Worm (Caenorhabditis elegans) whole organism, young adult: ENCODE measurements around the gene fbxb-29.
"Not testable (repeated sequence)": the region's sequence is repeated elsewhere in the genome, so short reads cannot be mapped to it uniquely, and the experiment has no call there.

Source experiments
- D2030.7 ChIP-seq: fragments of 200-800 bp; sonication (Bioruptor generic); IDR thresholded peaks from 2 replicates; pipeline ENCODE4 v1.3.6; 2022; ENCODE audit warnings: missing genetic modification reagents, missing genetic modification characterization, missing compliant biosample characterization
- K12H6.12 ChIP-seq: fragments of 200-800 bp; sonication (Bioruptor generic); optimal IDR thresholded peaks from 2 replicates; lab custom pipeline; 2018; ENCODE audit warnings: mild to moderate bottlenecking, missing genetic modification characterization, missing compliant biosample characterization
- T07F8.4 ChIP-seq: sonication (generic microtip); optimal IDR thresholded peaks from 2 replicates; lab custom pipeline; 2016; ENCODE audit warnings: mild to moderate bottlenecking, missing genetic modification characterization, moderate library complexity, missing compliant biosample characterization
- Y53G8AR.9 ChIP-seq: fragments of 200-800 bp; sonication (Bioruptor generic); conservative IDR thresholded peaks from 2 replicates; pipeline ENCODE4 v1.3.6; 2022; ENCODE audit warnings: missing genetic modification reagents, missing genetic modification characterization, missing compliant biosample characterization
- Y56A3A.18 ChIP-seq: fragments of 200-800 bp; sonication (Bioruptor generic); IDR thresholded peaks from 2 replicates; pipeline ENCODE4 v1.3.6; 2022; ENCODE audit warnings: missing genetic modification reagents, missing genetic modification characterization, missing compliant biosample characterization
- Y95B8A.8 ChIP-seq: fragments of 200-800 bp; sonication (Bioruptor generic); IDR thresholded peaks from 2 replicates; pipeline ENCODE4 v1.3.6; 2022; ENCODE audit warnings: missing genetic modification reagents, missing genetic modification characterization, missing compliant biosample characterization
- akir-1 ChIP-seq: fragments of 200-800 bp; sonication (Bioruptor generic); optimal IDR thresholded peaks from 2 replicates; lab custom pipeline; 2018; ENCODE audit warnings: mild to moderate bottlenecking, missing genetic modification characterization, moderate library complexity, missing compliant biosample characterization
- attf-5 ChIP-seq: fragments of 200-800 bp; sonication (Bioruptor generic); optimal IDR thresholded peaks from 2 replicates; lab custom pipeline; 2018; ENCODE audit warnings: mild to moderate bottlenecking, missing genetic modification characterization, missing compliant biosample characterization
- attf-6 ChIP-seq: fragments of 200-800 bp; sonication (Bioruptor generic); IDR thresholded peaks from 2 replicates; pipeline ENCODE4 v1.3.6; 2022; ENCODE audit warnings: missing genetic modification reagents, missing genetic modification characterization, missing compliant biosample characterization
- ceh-100 ChIP-seq: fragments of 200-800 bp; sonication (Bioruptor generic); IDR thresholded peaks from 2 replicates; pipeline ENCODE4 v1.3.6; 2022; ENCODE audit warnings: missing genetic modification reagents, missing genetic modification characterization, missing compliant biosample characterization
- ceh-40 ChIP-seq: fragments of 200-800 bp; sonication (Bioruptor generic); IDR thresholded peaks from 2 replicates; pipeline ENCODE4 v1.3.6; 2022; ENCODE audit warnings: missing genetic modification characterization, missing compliant biosample characterization
- dox-1 ChIP-seq: fragments of 200-800 bp; sonication (Bioruptor generic); IDR thresholded peaks from 2 replicates; pipeline ENCODE4 v1.3.6; 2022; ENCODE audit warnings: missing genetic modification reagents, missing genetic modification characterization, missing compliant biosample characterization
- egl-18 ChIP-seq: fragments of 200-800 bp; sonication (Bioruptor generic); IDR thresholded peaks from 2 replicates; pipeline ENCODE4 v1.3.6; 2022; ENCODE audit warnings: missing genetic modification reagents, missing genetic modification characterization, missing compliant biosample characterization
- egl-44 ChIP-seq: fragments of 200-800 bp; sonication (Bioruptor generic); IDR thresholded peaks from 2 replicates; pipeline ENCODE4 v1.3.6; 2022; ENCODE audit warnings: missing genetic modification reagents, missing genetic modification characterization, missing compliant biosample characterization
- ekl-4 ChIP-seq: fragments of 200-800 bp; sonication (Bioruptor generic); IDR thresholded peaks from 2 replicates; pipeline ENCODE4 v1.3.6; 2022; ENCODE audit warnings: missing genetic modification reagents, missing genetic modification characterization, missing compliant biosample characterization
- him-1 ChIP-seq: sonication (generic microtip); optimal IDR thresholded peaks from 2 replicates; lab custom pipeline; 2016; ENCODE audit warnings: missing genotype, missing genetic modification reagents, missing genetic modification characterization, missing compliant biosample characterization
- hmg-20 ChIP-seq: fragments of 200-800 bp; sonication (Bioruptor generic); IDR thresholded peaks from 2 replicates; pipeline ENCODE4 v1.3.6; 2022; ENCODE audit warnings: missing genetic modification reagents, missing genetic modification characterization, missing compliant biosample characterization
- hrde-1 ChIP-seq: sonication (generic microtip); optimal IDR thresholded peaks from 2 replicates; lab custom pipeline; 2016; ENCODE audit warnings: missing genetic modification characterization, mild to moderate bottlenecking, missing compliant biosample characterization, moderate library complexity, missing genotype, missing genetic modification reagents, borderline replicate concordance
- lag-1 ChIP-seq: fragments of 200-800 bp; sonication (Bioruptor generic); IDR thresholded peaks from 2 replicates; pipeline ENCODE4 v1.3.6; 2022; ENCODE audit warnings: missing genetic modification reagents, missing genetic modification characterization, missing compliant biosample characterization
- let-526 ChIP-seq: fragments of 200-800 bp; sonication (Bioruptor generic); IDR thresholded peaks from 2 replicates; pipeline ENCODE4 v1.3.6; 2022; ENCODE audit warnings: missing genetic modification reagents, missing genetic modification characterization, missing compliant biosample characterization
- lin-54 ChIP-seq: fragments of 200-800 bp; sonication (Bioruptor generic); optimal IDR thresholded peaks from 2 replicates; lab custom pipeline; 2018; ENCODE audit warnings: mild to moderate bottlenecking, missing genetic modification characterization, missing compliant biosample characterization
- madf-3 ChIP-seq: fragments of 200-800 bp; sonication (Bioruptor generic); IDR thresholded peaks from 2 replicates; pipeline ENCODE4 v1.3.6; 2022; ENCODE audit warnings: missing genetic modification reagents, missing genetic modification characterization, missing compliant biosample characterization
- madf-8 ChIP-seq: fragments of 200-800 bp; sonication (Bioruptor generic); conservative IDR thresholded peaks from 2 replicates; pipeline ENCODE4 v1.3.6; 2022; ENCODE audit warnings: missing genetic modification reagents, missing genetic modification characterization, missing compliant biosample characterization
- mcd-1 ChIP-seq: fragments of 200-800 bp; sonication (Bioruptor generic); IDR thresholded peaks from 2 replicates; pipeline ENCODE4 v1.3.6; 2022; ENCODE audit warnings: missing genetic modification reagents, missing genetic modification characterization, missing compliant biosample characterization
- nfya-2 ChIP-seq: fragments of 200-800 bp; sonication (Bioruptor generic); IDR thresholded peaks from 2 replicates; pipeline ENCODE4 v1.3.6; 2022; ENCODE audit warnings: missing genetic modification reagents, missing genetic modification characterization, missing compliant biosample characterization
- pbrm-1 ChIP-seq: fragments of 200-800 bp; sonication (Bioruptor generic); IDR thresholded peaks from 2 replicates; pipeline ENCODE4 v1.3.6; 2022; ENCODE audit warnings: missing genetic modification reagents, missing genetic modification characterization, missing compliant biosample characterization
- rcor-1 ChIP-seq: fragments of 200-800 bp; sonication (Bioruptor generic); IDR thresholded peaks from 2 replicates; pipeline ENCODE4 v1.3.6; 2022; ENCODE audit warnings: missing genetic modification reagents, missing genetic modification characterization, missing compliant biosample characterization
- sptf-2 ChIP-seq: fragments of 200-800 bp; sonication (Bioruptor generic); optimal IDR thresholded peaks from 2 replicates; lab custom pipeline; 2018; ENCODE audit warnings: mild to moderate bottlenecking, missing genetic modification characterization, missing compliant biosample characterization
- tlf-1 ChIP-seq: fragments of 200-800 bp; sonication (Bioruptor generic); optimal IDR thresholded peaks from 2 replicates; lab custom pipeline; 2018; ENCODE audit warnings: mild to moderate bottlenecking, missing genetic modification characterization, missing compliant biosample characterization
- zfh-2 ChIP-seq: fragments of 200-800 bp; sonication (Bioruptor generic); conservative IDR thresholded peaks from 2 replicates; pipeline ENCODE4 v1.3.6; 2022; ENCODE audit warnings: missing genetic modification reagents, missing genetic modification characterization, missing compliant biosample characterization
- ztf-22 ChIP-seq: fragments of 200-800 bp; sonication (Bioruptor generic); optimal IDR thresholded peaks from 2 replicates; lab custom pipeline; 2018; ENCODE audit warnings: mild to moderate bottlenecking, missing genetic modification characterization, moderate library complexity, missing compliant biosample characterization
- ztf-25 ChIP-seq: fragments of 200-800 bp; sonication (Bioruptor generic); IDR thresholded peaks from 2 replicates; pipeline ENCODE4 v1.3.6; 2022; ENCODE audit warnings: missing genetic modification reagents, missing genetic modification characterization, missing compliant biosample characterization

Gene fbxb-29

ce11 chrII:988437-988836, 11.0 kb downstream of the fbxb-29 start, which contains the start of gene fbxc-39:
fbxc-39 (plus strand) TSS chrII:988737.
- no peak for TF ChIP-seq Y53G8AR.9 (GFP tag; lab: Robert Waterston, UW)
- no peak for TF ChIP-seq D2030.7 (GFP tag; lab: Robert Waterston, UW)
- no peak for TF ChIP-seq egl-18 (GFP tag; lab: Robert Waterston, UW)

ce11 chrII:985703-986102, 13.7 kb downstream of the fbxb-29 start, which contains the start of gene fbxc-40:
fbxc-40 (plus strand) TSS chrII:986003.
- TF ChIP-seq ztf-22 (GFP tag; lab: Kevin White, UChicago); T07F8.4; him-1 (tag; lab: Kevin White, UChicago): not testable (repeated sequence)

- TF ChIP-seq attf-5 (no peak), ztf-25 (GFP tag; lab: Robert Waterston, UW) (no peak), nfya-2 (GFP tag; lab: Robert Waterston, UW) (no peak), K12H6.12 (tag; lab: Kevin White, UChicago) (no peak), sptf-2 (GFP tag; lab: Kevin White, UChicago) (no peak), attf-6 (GFP tag; lab: Robert Waterston, UW) (no peak)
Measured at ce11 chrII:982842-983241, 16.6 kb downstream of the fbxb-29 start, which contains the start of gene srh-274. srh-274 (plus strand) TSS chrII:983142.

ce11 chrII:979135-979534, 20.3 kb downstream of the fbxb-29 start, which contains the start of the genes fbxc-17 and fbxc-15:
fbxc-17 (minus strand) TSS chrII:979235.
fbxc-15 (plus strand) TSS chrII:979423.
- TF ChIP-seq lag-1 (GFP tag; lab: Robert Waterston, UW), result no peak
- TF ChIP-seq Y56A3A.18 (GFP tag; lab: Robert Waterston, UW), result no peak
- no peak for TF ChIP-seq ekl-4
- TF ChIP-seq let-526 (GFP tag; lab: Robert Waterston, UW), result no peak
- TF ChIP-seq hrde-1 (tag; lab: Kevin White, UChicago), result no peak
- no peak for TF ChIP-seq akir-1 (GFP tag; lab: Kevin White, UChicago)
- TF ChIP-seq zfh-2 (GFP tag; lab: Robert Waterston, UW), result no peak
- no peak for TF ChIP-seq ceh-40 (GFP tag; lab: Robert Waterston, UW)
- no peak for TF ChIP-seq madf-3
- TF ChIP-seq tlf-1, result no peak
- no peak for TF ChIP-seq ceh-100 (GFP tag; lab: Robert Waterston, UW)
- TF ChIP-seq madf-8, result no peak
- TF ChIP-seq lin-54, result no peak

- TF ChIP-seq rcor-1 (GFP tag; lab: Robert Waterston, UW) (peak; percentile 77), mcd-1 (GFP tag; lab: Robert Waterston, UW) (peak; percentile 52), egl-44 (GFP tag; lab: Robert Waterston, UW) (peak; percentile 37; the same call in 1 of the 2 replicates), ztf-25 (GFP tag; lab: Robert Waterston, UW) (0 out of 2 replicates have a peak, but pooled peaks have one; percentile 13), dox-1 (GFP tag; lab: Robert Waterston, UW) (peak; percentile 60), Y95B8A.8 (GFP tag; lab: Robert Waterston, UW) (0 out of 2 replicates have a peak, but pooled peaks have one; percentile 53), pbrm-1 (GFP tag; lab: Robert Waterston, UW) (0 out of 2 replicates have a peak, but pooled peaks have one; percentile 45), hmg-20 (GFP tag; lab: Robert Waterston, UW) (0 out of 2 replicates have a peak, but pooled peaks have one; percentile 28), D2030.7 (GFP tag; lab: Robert Waterston, UW) (peak; percentile 53; the same call in 1 of the 2 replicates), ceh-100 (GFP tag; lab: Robert Waterston, UW) (0 out of 2 replicates have a peak, but pooled peaks have one; percentile 13)
Measured at ce11 chrII:977130-977529, 22.3 kb downstream of the fbxb-29 start.
